Worm (Caenorhabditis elegans) whole organism, late embryonic: ENCODE data around the gene F23F1.10.
A peak's percentile ranks its signal among the peaks of the same experiment; 100 is the strongest.

Source experiments
- C08G9.2 ChIP-seq: sonication (generic microtip); optimal IDR thresholded peaks from 2 replicates; lab custom pipeline; 2016; ENCODE audit warnings: mild to moderate bottlenecking, missing genetic modification characterization, moderate library complexity, missing compliant biosample characterization
- C38D4.7 ChIP-seq: fragments of 200-800 bp; sonication (Bioruptor generic); optimal IDR thresholded peaks from 2 replicates; lab custom pipeline; 2018; ENCODE audit warnings: mild to moderate bottlenecking, missing genetic modification characterization, moderate library complexity, missing compliant biosample characterization
- F13H6.1 ChIP-seq: sonication (generic microtip); optimal IDR thresholded peaks from 2 replicates; lab custom pipeline; 2016; ENCODE audit warnings: missing genetic modification characterization, missing compliant biosample characterization
- K02D7.2 ChIP-seq: sonication (generic microtip); optimal IDR thresholded peaks from 2 replicates; lab custom pipeline; 2017; ENCODE audit warnings: mild to moderate bottlenecking, missing genetic modification characterization, missing compliant biosample characterization
- K09A11.1 ChIP-seq: sonication (generic microtip); optimal IDR thresholded peaks from 2 replicates; lab custom pipeline; 2017; ENCODE audit warnings: antibody characterized with exemption, mild to moderate bottlenecking, missing genetic modification characterization, missing compliant biosample characterization; ENCODE audit not compliant: insufficient read depth
- T23F11.4 ChIP-seq: fragments of 200-800 bp; sonication (Bioruptor generic); optimal IDR thresholded peaks from 2 replicates; lab custom pipeline; 2018; ENCODE audit warnings: mild to moderate bottlenecking, missing genetic modification characterization, missing compliant biosample characterization
- Y22D7AL.16 ChIP-seq: sonication (generic microtip); optimal IDR thresholded peaks from 2 replicates; lab custom pipeline; 2016; ENCODE audit warnings: missing genetic modification characterization, missing compliant biosample characterization
- ceh-18 ChIP-seq: sonication (generic microtip); optimal IDR thresholded peaks from 2 replicates; lab custom pipeline; 2016; ENCODE audit warnings: missing genetic modification characterization, missing compliant biosample characterization
- ceh-19 ChIP-seq: fragments of 200-800 bp; sonication (Bioruptor generic); optimal IDR thresholded peaks from 2 replicates; lab custom pipeline; 2018; ENCODE audit warnings: mild to moderate bottlenecking, missing genetic modification characterization, missing compliant biosample characterization
- ceh-2 ChIP-seq: sonication (generic microtip); optimal IDR thresholded peaks from 2 replicates; lab custom pipeline; 2016; ENCODE audit warnings: missing genotype, missing genetic modification characterization, missing compliant biosample characterization
- ceh-24 ChIP-seq: sonication (generic microtip); optimal IDR thresholded peaks from 2 replicates; lab custom pipeline; 2016; ENCODE audit warnings: mild to moderate bottlenecking, missing genetic modification characterization, missing compliant biosample characterization
- ceh-30 ChIP-seq: fragments of 150-350 bp; optimal IDR thresholded peaks from 2 replicates; lab custom pipeline; 2014; ENCODE audit warnings: missing biosample characterization, missing genetic modification characterization
- ceh-31 ChIP-seq: sonication (generic microtip); optimal IDR thresholded peaks from 2 replicates; lab custom pipeline; 2016; ENCODE audit warnings: missing genetic modification characterization, missing compliant biosample characterization
- ceh-45 ChIP-seq: fragments of 200-800 bp; sonication (Bioruptor generic); IDR thresholded peaks from 2 replicates; pipeline ENCODE4 v1.3.6; 2022; ENCODE audit warnings: missing genetic modification reagents, missing genetic modification characterization, missing compliant biosample characterization
- ceh-6 ChIP-seq: fragments of 200-800 bp; sonication (Bioruptor generic); optimal IDR thresholded peaks from 2 replicates; lab custom pipeline; 2018; ENCODE audit warnings: mild to moderate bottlenecking, missing genetic modification characterization, missing compliant biosample characterization
- ceh-9 ChIP-seq: sonication (generic microtip); optimal IDR thresholded peaks from 2 replicates; lab custom pipeline; 2016; ENCODE audit warnings: mild to moderate bottlenecking, missing genetic modification characterization, inconsistent platforms, missing compliant biosample characterization
- che-1 ChIP-seq: sonication (generic microtip); optimal IDR thresholded peaks from 2 replicates; lab custom pipeline; 2016; ENCODE audit warnings: mild to moderate bottlenecking, missing genetic modification characterization, missing compliant biosample characterization
- dmd-4 ChIP-seq: sonication (generic microtip); optimal IDR thresholded peaks from 2 replicates; lab custom pipeline; 2016; ENCODE audit warnings: borderline replicate concordance, missing genetic modification characterization, missing compliant biosample characterization
- elt-2 ChIP-seq: sonication (generic microtip); optimal IDR thresholded peaks from 2 replicates; lab custom pipeline; 2016; ENCODE audit warnings: missing genetic modification reagents, missing genetic modification characterization, missing compliant biosample characterization
- elt-4 ChIP-seq: sonication (generic microtip); optimal IDR thresholded peaks from 2 replicates; lab custom pipeline; 2016; ENCODE audit warnings: missing genetic modification characterization, missing compliant biosample characterization
- ets-4 ChIP-seq: sonication (generic microtip); optimal IDR thresholded peaks from 2 replicates; lab custom pipeline; 2016; ENCODE audit warnings: missing genetic modification characterization, missing compliant biosample characterization
- fax-1 ChIP-seq: sonication (generic microtip); optimal IDR thresholded peaks from 2 replicates; lab custom pipeline; 2016; ENCODE audit warnings: missing genotype, missing genetic modification characterization, missing compliant biosample characterization
- fkh-10 ChIP-seq: fragments of 150-350 bp; optimal IDR thresholded peaks from 2 replicates; lab custom pipeline; 2014; ENCODE audit warnings: missing biosample characterization, missing genetic modification reagents, missing genetic modification characterization
- fkh-6 ChIP-seq: sonication (generic microtip); optimal IDR thresholded peaks from 2 replicates; lab custom pipeline; 2016; ENCODE audit warnings: missing genetic modification characterization, missing compliant biosample characterization
- gmeb-2 ChIP-seq: sonication (generic microtip); optimal IDR thresholded peaks from 2 replicates; lab custom pipeline; 2016; ENCODE audit warnings: missing genetic modification characterization, inconsistent platforms, missing compliant biosample characterization
- hlh-15 ChIP-seq: sonication (generic microtip); optimal IDR thresholded peaks from 2 replicates; lab custom pipeline; 2016; ENCODE audit warnings: missing genetic modification characterization, missing compliant biosample characterization
- lim-6 ChIP-seq: sonication (generic microtip); optimal IDR thresholded peaks from 2 replicates; lab custom pipeline; 2016; ENCODE audit warnings: missing genetic modification characterization, missing compliant biosample characterization
- lin-11 ChIP-seq: fragments of 200-800 bp; sonication (Bioruptor generic); optimal IDR thresholded peaks from 2 replicates; lab custom pipeline; 2018; ENCODE audit warnings: mild to moderate bottlenecking, missing genetic modification characterization, missing compliant biosample characterization
- madf-2 ChIP-seq: sonication (generic microtip); optimal IDR thresholded peaks from 2 replicates; lab custom pipeline; 2017; ENCODE audit warnings: missing genetic modification characterization, missing compliant biosample characterization
- mec-3 ChIP-seq: sonication (generic microtip); optimal IDR thresholded peaks from 2 replicates; lab custom pipeline; 2016; ENCODE audit warnings: borderline replicate concordance, missing genetic modification characterization, missing compliant biosample characterization
- nhr-11 ChIP-seq: fragments of 150-350 bp; optimal IDR thresholded peaks from 2 replicates; lab custom pipeline; 2014; ENCODE audit warnings: missing biosample characterization, missing genetic modification characterization
- nhr-232 ChIP-seq: sonication (generic microtip); optimal IDR thresholded peaks from 2 replicates; lab custom pipeline; 2016; ENCODE audit warnings: missing genetic modification characterization, missing compliant biosample characterization
- pat-9 ChIP-seq: fragments of 200-800 bp; sonication (Bioruptor generic); optimal IDR thresholded peaks from 2 replicates; lab custom pipeline; 2018; ENCODE audit warnings: mild to moderate bottlenecking, missing genetic modification characterization, moderate library complexity, missing compliant biosample characterization
- pax-1 ChIP-seq: fragments of 150-350 bp; optimal IDR thresholded peaks from 2 replicates; lab custom pipeline; 2014; ENCODE audit warnings: missing biosample characterization, missing genetic modification characterization
- pha-2 ChIP-seq: sonication (generic microtip); optimal IDR thresholded peaks from 2 replicates; lab custom pipeline; 2017; ENCODE audit warnings: mild to moderate bottlenecking, missing genetic modification characterization, missing compliant biosample characterization
- pha-4 ChIP-seq: fragments of 150-350 bp; optimal IDR thresholded peaks from 2 replicates; lab custom pipeline; 2018; ENCODE audit warnings: missing biosample characterization, missing genetic modification reagents, missing genetic modification characterization
- ref-2 ChIP-seq: sonication (generic microtip); optimal IDR thresholded peaks from 2 replicates; lab custom pipeline; 2016; ENCODE audit warnings: missing genetic modification characterization, missing compliant biosample characterization
- rnt-1 ChIP-seq: sonication (generic microtip); optimal IDR thresholded peaks from 2 replicates; lab custom pipeline; 2016; ENCODE audit warnings: missing genetic modification characterization, missing compliant biosample characterization
- sdc-2 ChIP-seq: sonication (generic microtip); optimal IDR thresholded peaks from 2 replicates; lab custom pipeline; 2016; ENCODE audit warnings: missing genotype, missing genetic modification characterization, missing compliant biosample characterization
- sox-4 ChIP-seq: sonication (generic microtip); optimal IDR thresholded peaks from 2 replicates; lab custom pipeline; 2017; ENCODE audit warnings: mild to moderate bottlenecking, missing genetic modification characterization, inconsistent platforms, missing compliant biosample characterization
- tbx-2 ChIP-seq: sonication (generic microtip); optimal IDR thresholded peaks from 2 replicates; lab custom pipeline; 2016; ENCODE audit warnings: missing genetic modification characterization, missing compliant biosample characterization
- ttx-3 ChIP-seq: sonication (generic microtip); optimal IDR thresholded peaks from 2 replicates; lab custom pipeline; 2016; ENCODE audit warnings: missing genetic modification reagents, missing genetic modification characterization, missing compliant biosample characterization
- unc-42 ChIP-seq: sonication (generic microtip); optimal IDR thresholded peaks from 2 replicates; lab custom pipeline; 2016; ENCODE audit warnings: missing genotype, missing genetic modification characterization, missing compliant biosample characterization
- unc-55 ChIP-seq: sonication (generic microtip); optimal IDR thresholded peaks from 2 replicates; lab custom pipeline; 2017; ENCODE audit warnings: missing biosample characterization, missing genetic modification reagents, missing genetic modification characterization
- zip-5 ChIP-seq: sonication (generic microtip); optimal IDR thresholded peaks from 2 replicates; lab custom pipeline; 2016; ENCODE audit warnings: missing genetic modification characterization, missing compliant biosample characterization
- ztf-16 ChIP-seq: sonication (generic microtip); optimal IDR thresholded peaks from 2 replicates; lab custom pipeline; 2017; ENCODE audit warnings: missing genetic modification characterization, missing compliant biosample characterization

Gene F23F1.10

DNA sequence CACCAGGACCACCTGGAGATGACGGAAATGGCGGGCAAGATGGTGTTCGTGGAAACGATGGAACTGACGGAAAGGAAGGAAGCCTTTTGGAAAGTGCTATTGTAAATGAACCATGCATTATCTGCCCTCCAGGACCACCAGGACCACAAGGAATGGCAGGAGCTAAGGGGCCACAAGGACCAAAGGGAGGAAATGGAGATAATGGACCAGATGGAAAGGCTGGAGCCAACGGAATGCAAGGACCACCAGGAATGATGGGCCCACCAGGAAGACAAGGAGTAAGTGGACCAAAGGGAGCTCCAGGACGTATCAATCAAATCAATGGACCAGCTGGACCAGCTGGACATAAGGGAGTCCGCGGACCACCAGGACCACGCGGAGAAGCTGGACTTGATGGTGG lies 18.0 kb downstream of the F23F1.10 start:
- TF ChIP-seq ets-4 (no peak), tbx-2 (tag; lab: Kevin White, UChicago) (no peak), ztf-16 (tag; lab: Kevin White, UChicago) (no peak), rnt-1 (tag; lab: Kevin White, UChicago) (no peak), C38D4.7 (no peak), mec-3 (peak; percentile 37), fax-1 (no peak), pha-4 (no peak), sox-4 (tag; lab: Kevin White, UChicago) (no peak)

DNA sequence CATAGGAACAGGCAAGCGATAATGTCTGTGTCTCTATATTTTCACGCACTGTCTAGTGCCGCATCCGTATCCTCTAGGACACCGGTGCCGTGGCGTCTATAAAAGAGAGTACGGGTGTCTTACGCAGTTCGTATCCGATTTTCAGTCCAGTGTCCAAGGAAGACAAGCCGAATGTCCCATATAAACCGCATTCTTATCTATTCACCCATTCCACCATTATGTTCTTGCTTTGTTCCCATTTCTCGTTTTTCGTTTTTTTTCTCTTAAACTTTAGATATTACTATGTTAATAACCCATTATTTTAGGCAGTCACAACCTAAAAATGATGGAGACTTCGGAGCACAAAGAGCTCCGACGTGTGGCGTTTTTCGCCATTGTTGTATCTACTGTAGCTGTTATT lies 18.8 kb downstream of the F23F1.10 start, which contains the start of gene sqt-2:
Gene sqt-2, plus strand, starts transcription at position 301 of the 400 bp plus-strand sequence.
- TF ChIP-seq fkh-6 (tag; lab: Kevin White, UChicago) (no peak), ceh-6 (GFP tag; lab: Kevin White, UChicago) (no peak), ref-2 (tag; lab: Kevin White, UChicago) (no peak), madf-2 (tag; lab: Kevin White, UChicago) (no peak), Y22D7AL.16 (tag; lab: Kevin White, UChicago) (no peak), che-1 (no peak), unc-42 (tag; lab: Kevin White, UChicago) (no peak), nhr-11 (tag; lab: Kevin White, UChicago) (no peak), ttx-3 (no peak), fkh-10 (GFP tag; lab: Kevin White, UChicago) (no peak), ztf-16 (tag; lab: Kevin White, UChicago) (no peak), hlh-15 (tag; lab: Kevin White, UChicago) (no peak), ceh-45 (no peak)

DNA sequence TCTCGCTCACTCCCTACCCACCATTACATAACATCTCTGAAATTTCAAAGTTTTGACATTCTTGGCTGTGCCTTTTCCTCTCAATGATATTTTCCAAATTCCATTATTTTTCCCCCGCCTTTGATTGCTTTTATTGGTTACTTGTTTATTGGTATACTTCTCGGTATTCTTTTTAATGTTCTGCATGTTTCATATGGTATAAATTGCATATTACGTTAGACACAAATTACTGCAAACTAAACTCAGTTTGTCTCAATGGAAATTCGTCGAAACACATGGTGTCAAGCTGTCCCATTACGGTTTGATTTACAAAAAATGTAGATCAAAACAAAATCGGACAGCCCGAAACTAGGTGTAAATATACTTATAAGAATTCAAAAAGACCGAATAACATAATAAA lies 19.8 kb downstream of the F23F1.10 start:
- TF ChIP-seq ceh-6 (GFP tag; lab: Kevin White, UChicago) (no peak), ceh-2 (tag; lab: Kevin White, UChicago) (no peak), che-1 (no peak), C08G9.2 (tag; lab: Kevin White, UChicago) (no peak), K02D7.2 (tag; lab: Kevin White, UChicago) (no peak), ztf-16 (tag; lab: Kevin White, UChicago) (no peak), elt-4 (tag; lab: Kevin White, UChicago) (no peak), T23F11.4 (GFP tag; lab: Kevin White, UChicago) (no peak), sdc-2 (no peak), gmeb-2 (no peak), unc-55 (GFP tag; lab: Kevin White, UChicago) (no peak), F13H6.1 (tag; lab: Kevin White, UChicago) (no peak)

DNA sequence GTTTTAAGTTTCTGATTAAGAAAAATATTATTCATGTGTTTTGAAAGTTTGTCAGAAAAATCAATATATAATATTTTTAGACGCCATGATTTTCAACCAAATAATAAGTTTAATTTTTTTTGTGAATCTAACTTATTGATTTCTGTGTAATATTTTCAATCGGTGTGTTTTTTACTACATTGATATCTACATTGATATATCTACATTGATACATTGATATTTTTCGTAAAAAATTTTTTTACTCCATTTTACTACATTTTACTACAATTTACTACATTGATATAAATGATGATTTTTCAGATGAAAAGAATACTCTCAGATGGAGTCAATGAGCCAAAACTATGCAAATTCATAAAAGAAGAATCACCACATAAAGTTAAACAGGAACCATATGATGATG lies 22.5 kb downstream of the F23F1.10 start, which contains the start of gene gmeb-1:
Gene gmeb-1, plus strand, starts transcription at position 301 of the 400 bp plus-strand sequence.
- no peak for TF ChIP-seq ceh-24
- TF ChIP-seq ceh-45 = no peak
- no peak for TF ChIP-seq elt-4 (tag; lab: Kevin White, UChicago)
- no peak for TF ChIP-seq zip-5 (tag; lab: Kevin White, UChicago)
- TF ChIP-seq lim-6 (tag; lab: Kevin White, UChicago) = no peak
- TF ChIP-seq ceh-9 = no peak
- TF ChIP-seq pha-2 (tag; lab: Kevin White, UChicago) = no peak

DNA sequence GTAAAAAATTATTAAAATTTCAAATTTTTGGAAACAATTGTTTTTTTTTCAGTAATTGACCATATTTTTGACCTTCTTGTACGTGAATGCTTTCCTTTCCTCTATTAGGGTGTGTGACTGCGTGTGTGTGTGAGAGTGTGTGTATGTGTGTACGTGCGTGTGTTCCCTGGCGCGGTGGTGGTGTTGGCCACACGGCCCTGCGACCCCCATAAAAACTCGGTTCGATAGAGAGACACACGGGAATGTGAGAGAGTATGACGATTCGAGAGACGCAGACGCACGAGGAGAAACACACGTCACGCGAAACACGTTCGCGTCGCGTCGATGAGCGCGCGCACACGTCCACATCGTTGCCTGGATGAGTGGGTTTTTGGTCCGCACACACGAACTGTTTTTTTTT lies 23.0 kb downstream of the F23F1.10 start:
- TF ChIP-seq pax-1 (tag; lab: Kevin White, UChicago) (no peak), ceh-6 (GFP tag; lab: Kevin White, UChicago) (peak; percentile 41), dmd-4 (tag; lab: Kevin White, UChicago) (peak; percentile 29), elt-4 (tag; lab: Kevin White, UChicago) (no peak), ceh-19 (GFP tag; lab: Kevin White, UChicago) (peak; percentile 38), sox-4 (tag; lab: Kevin White, UChicago) (peak; percentile 10), rnt-1 (tag; lab: Kevin White, UChicago) (peak; percentile 74), nhr-11 (tag; lab: Kevin White, UChicago) (no peak), ceh-18 (tag; lab: Kevin White, UChicago) (peak; percentile 56), elt-2 (tag; lab: Kevin White, UChicago) (peak; percentile 28), pat-9 (tag; lab: Kevin White, UChicago) (no peak), K09A11.1 (tag; lab: Kevin White, UChicago) (no peak), ceh-30 (tag; lab: Kevin White, UChicago) (no peak), ceh-31 (tag; lab: Kevin White, UChicago) (peak; percentile 74), lin-11 (tag; lab: Kevin White, UChicago) (no peak), F13H6.1 (tag; lab: Kevin White, UChicago) (no peak), lim-6 (tag; lab: Kevin White, UChicago) (no peak), ceh-2 (tag; lab: Kevin White, UChicago) (no peak), ceh-9 (no peak), nhr-232 (tag; lab: Kevin White, UChicago) (no peak), unc-55 (GFP tag; lab: Kevin White, UChicago) (peak; percentile 61)
